Fruit fly (Drosophila melanogaster): Measurements from ENCODE around the gene CG34124.

- TF ChIP-seq Myc (optimal IDR thresholded peaks at IDR 0.05) (no peak), psq (optimal IDR thresholded peaks at IDR 0.05) (no peak), insv (optimal IDR thresholded peaks at IDR 0.05) (no peak), h (optimal IDR thresholded peaks at IDR 0.05) (no peak)
Observed at dm6 chr2L:4999389-5000032, 41.3 kb downstream of the CG34124 start.
